Worm (Caenorhabditis elegans): Measurements from ENCODE around the gene D2023.6.

ce11 chrV:11811921-11812320, 15.2 kb upstream of the D2023.6 start, which contains the start of gene D2023.3:
- TF ChIP-seq lin-39 (tag; optimal IDR thresholded peaks at IDR 0.05): no peak
- no peak for TF ChIP-seq nhr-237 (tag; optimal IDR thresholded peaks at IDR 0.05)
- TF ChIP-seq nhr-21 (tag; optimal IDR thresholded peaks at IDR 0.05): no peak
- no peak for TF ChIP-seq fos-1 (tag; optimal IDR thresholded peaks at IDR 0.05)
- no peak for TF ChIP-seq nhr-11 (tag; optimal IDR thresholded peaks at IDR 0.05)
- TF ChIP-seq unc-55 (GFP tag; optimal IDR thresholded peaks at IDR 0.05): no peak
- TF ChIP-seq snpc-4 (tag; optimal IDR thresholded peaks at IDR 0.05): no peak
- no peak for TF ChIP-seq Y55F3AM.14 (GFP tag; optimal IDR thresholded peaks at IDR 0.05)
- no peak for TF ChIP-seq unc-62 (GFP tag; optimal IDR thresholded peaks at IDR 0.05)
- TF ChIP-seq aly-2 (tag; optimal IDR thresholded peaks at IDR 0.05): no peak
- TF ChIP-seq sma-3 (GFP tag; optimal IDR thresholded peaks at IDR 0.05): no peak
- TF ChIP-seq ama-1 (optimal IDR thresholded peaks at IDR 0.05): no peak
- TF ChIP-seq mab-5 (tag; optimal IDR thresholded peaks at IDR 0.05): no peak
- TF ChIP-seq zag-1 (tag; optimal IDR thresholded peaks at IDR 0.05): no peak
